Fruit fly (Drosophila melanogaster) whole organism, embryonic: Measurements from ENCODE around the gene CG43085.

Source experiments
- Atf3 ChIP-seq: fragments of 200-800 bp; sonication (Bioruptor generic); optimal IDR thresholded peaks from 3 replicates; lab custom pipeline; 2016; ENCODE audit warnings: missing biosample characterization, missing genetic modification characterization
- B-H1 ChIP-seq: fragments of 200-800 bp; sonication (Bioruptor generic); IDR thresholded peaks from 3 replicates; pipeline ENCODE4 v1.3.6; 2022; ENCODE audit warnings: missing biosample characterization, missing genetic modification characterization
- CG10959 ChIP-seq: fragments of 200-800 bp; sonication (Bioruptor generic); IDR thresholded peaks from 2 replicates; pipeline ENCODE4 v1.3.6; 2022; ENCODE audit warnings: missing biosample characterization, missing genetic modification characterization
- CG11085 ChIP-seq: fragments of 200-800 bp; sonication (Bioruptor generic); IDR thresholded peaks from 2 replicates; pipeline ENCODE4 v1.3.6; 2022; ENCODE audit warnings: missing biosample characterization, missing genetic modification characterization
- CG13894 ChIP-seq: fragments of 200-800 bp; sonication (Bioruptor generic); optimal IDR thresholded peaks from 3 replicates; lab custom pipeline; 2018; ENCODE audit warnings: missing biosample characterization, mild to moderate bottlenecking, missing genetic modification characterization, moderate library complexity
- CG14667 ChIP-seq: fragments of 200-800 bp; sonication (Bioruptor generic); IDR thresholded peaks from 2 replicates; pipeline ENCODE4 v1.3.6; 2022; ENCODE audit warnings: missing biosample characterization, missing genetic modification characterization
- CG14860 ChIP-seq: fragments of 200-800 bp; sonication (Bioruptor generic); IDR thresholded peaks from 3 replicates; pipeline ENCODE4 v1.3.6; 2022; ENCODE audit warnings: missing biosample characterization, missing genetic modification characterization; ENCODE audit not compliant: partially characterized antibody
- CG15601 ChIP-seq: fragments of 200-800 bp; sonication (Bioruptor generic); optimal IDR thresholded peaks from 3 replicates; lab custom pipeline; 2019; ENCODE audit warnings: missing biosample characterization, mild to moderate bottlenecking, missing genetic modification characterization, moderate library complexity
- CG15696 ChIP-seq: fragments of 200-800 bp; sonication (Bioruptor generic); optimal IDR thresholded peaks from 2 replicates; lab custom pipeline; 2019; ENCODE audit warnings: missing biosample characterization, mild to moderate bottlenecking, missing genetic modification characterization, moderate library complexity
- CG17359 ChIP-seq: fragments of 200-800 bp; sonication (Bioruptor generic); optimal IDR thresholded peaks from 3 replicates; lab custom pipeline; 2018; ENCODE audit warnings: missing biosample characterization, mild to moderate bottlenecking, missing genetic modification characterization, moderate library complexity
- CG18011 ChIP-seq: fragments of 200-800 bp; sonication (Bioruptor generic); optimal IDR thresholded peaks from 2 replicates; lab custom pipeline; 2017; ENCODE audit warnings: missing biosample characterization, missing genetic modification characterization, mild to moderate bottlenecking, moderate library complexity, missing genotype
- CG2199 ChIP-seq: fragments of 200-800 bp; sonication (Bioruptor generic); IDR thresholded peaks from 3 replicates; pipeline ENCODE4 v1.3.6; 2022; ENCODE audit warnings: missing biosample characterization, missing genetic modification characterization
- CG30403 ChIP-seq: fragments of 200-800 bp; sonication (Bioruptor generic); optimal IDR thresholded peaks from 3 replicates; lab custom pipeline; 2016; ENCODE audit warnings: missing biosample characterization, missing genetic modification characterization
- CG34224 ChIP-seq: fragments of 200-800 bp; sonication (Bioruptor generic); IDR thresholded peaks from 3 replicates; pipeline ENCODE4 v1.3.6; 2022; ENCODE audit warnings: missing biosample characterization, missing genetic modification characterization; ENCODE audit not compliant: partially characterized antibody
- CG34422 ChIP-seq: fragments of 200-800 bp; sonication (Bioruptor generic); IDR thresholded peaks from 3 replicates; pipeline ENCODE4 v1.3.6; 2022; ENCODE audit warnings: missing biosample characterization, missing genetic modification characterization
- CG4820 ChIP-seq: fragments of 200-800 bp; sonication (Bioruptor generic); optimal IDR thresholded peaks from 3 replicates; lab custom pipeline; 2016; ENCODE audit warnings: missing biosample characterization, missing genetic modification characterization
- CG6254 ChIP-seq: fragments of 200-800 bp; sonication (Bioruptor generic); optimal IDR thresholded peaks from 3 replicates; lab custom pipeline; 2017; ENCODE audit warnings: mild to moderate bottlenecking, missing biosample characterization, missing genetic modification reagents, missing genetic modification characterization
- CG6654 ChIP-seq: fragments of 200-800 bp; sonication (Bioruptor generic); optimal IDR thresholded peaks from 2 replicates; lab custom pipeline; 2017; ENCODE audit warnings: missing biosample characterization, mild to moderate bottlenecking, missing genetic modification characterization
- CG7928 ChIP-seq: fragments of 200-800 bp; sonication (Bioruptor generic); optimal IDR thresholded peaks from 2 replicates; lab custom pipeline; 2017; ENCODE audit warnings: missing biosample characterization, mild to moderate bottlenecking, missing genetic modification characterization
- CG7987 ChIP-seq: fragments of 200-800 bp; sonication (Bioruptor generic); optimal IDR thresholded peaks from 2 replicates; lab custom pipeline; 2018; ENCODE audit warnings: missing biosample characterization, mild to moderate bottlenecking, missing genetic modification characterization, moderate library complexity
- CG8281 ChIP-seq: fragments of 200-800 bp; sonication (Bioruptor generic); optimal IDR thresholded peaks from 2 replicates; lab custom pipeline; 2018; ENCODE audit warnings: missing biosample characterization, mild to moderate bottlenecking, missing genetic modification characterization, moderate library complexity
- CG8944 ChIP-seq: fragments of 200-800 bp; sonication (Bioruptor generic); optimal IDR thresholded peaks from 3 replicates; lab custom pipeline; 2016; ENCODE audit warnings: missing biosample characterization, missing genetic modification characterization
- CG9437 ChIP-seq: fragments of 200-800 bp; sonication (Bioruptor generic); optimal IDR thresholded peaks from 2 replicates; lab custom pipeline; 2018; ENCODE audit warnings: missing biosample characterization, mild to moderate bottlenecking, missing genetic modification characterization
- CG9727 ChIP-seq: fragments of 200-800 bp; sonication (Bioruptor generic); optimal IDR thresholded peaks from 3 replicates; lab custom pipeline; 2017; ENCODE audit warnings: missing biosample characterization, mild to moderate bottlenecking, missing genetic modification characterization
- CG9817 ChIP-seq: fragments of 200-800 bp; sonication (Bioruptor generic); optimal IDR thresholded peaks from 2 replicates; lab custom pipeline; 2018; ENCODE audit warnings: missing biosample characterization, mild to moderate bottlenecking, missing genetic modification characterization, moderate library complexity
- Chrac-16 ChIP-seq: fragments of 200-800 bp; sonication (Bioruptor generic); optimal IDR thresholded peaks from 3 replicates; lab custom pipeline; 2016; ENCODE audit warnings: missing biosample characterization, missing genetic modification characterization
- CrebB ChIP-seq: fragments of 200-800 bp; sonication (Bioruptor generic); optimal IDR thresholded peaks from 3 replicates; lab custom pipeline; 2018; ENCODE audit warnings: missing biosample characterization, mild to moderate bottlenecking, missing genetic modification characterization
- Dip2 ChIP-seq: fragments of 200-800 bp; sonication (Bioruptor generic); IDR thresholded peaks from 2 replicates; pipeline ENCODE4 v1.3.6; 2022; ENCODE audit warnings: missing biosample characterization, missing genetic modification characterization
- Hmx ChIP-seq: fragments of 200-800 bp; sonication (Bioruptor generic); optimal IDR thresholded peaks from 2 replicates; lab custom pipeline; 2016; ENCODE audit warnings: missing biosample characterization, missing genetic modification characterization
- Hr39 ChIP-seq: fragments of >200 bp; optimal IDR thresholded peaks from 2 replicates; lab custom pipeline; 2017
- Jarid2 ChIP-seq: fragments of 200-800 bp; sonication (Bioruptor generic); optimal IDR thresholded peaks from 3 replicates; lab custom pipeline; 2017; ENCODE audit warnings: mild to moderate bottlenecking, missing biosample characterization, missing genetic modification reagents, missing genetic modification characterization
- Kr ChIP-seq: fragments of 200-800 bp; sonication (Bioruptor generic); optimal IDR thresholded peaks from 2 replicates; lab custom pipeline; 2017; ENCODE audit warnings: missing biosample characterization, mild to moderate bottlenecking, missing genetic modification characterization
- Nf-YA ChIP-seq: fragments of 200-800 bp; sonication (Bioruptor generic); IDR thresholded peaks from 2 replicates; pipeline ENCODE4 v1.3.6; 2022; ENCODE audit warnings: missing biosample characterization, missing genetic modification characterization
- Sox102F ChIP-seq: fragments of 200-800 bp; sonication (Bioruptor generic); optimal IDR thresholded peaks from 2 replicates; lab custom pipeline; 2018; ENCODE audit warnings: missing biosample characterization, mild to moderate bottlenecking, missing genetic modification characterization, moderate library complexity
- Sry-δ ChIP-seq: fragments of 200-800 bp; sonication (Bioruptor generic); optimal IDR thresholded peaks from 2 replicates; lab custom pipeline; 2016; ENCODE audit warnings: missing biosample characterization, missing genetic modification characterization
- Tbp ChIP-seq: fragments of >200 bp; optimal IDR thresholded peaks from 2 replicates; lab custom pipeline; 2018; ENCODE audit warnings: missing biosample characterization, missing genetic modification characterization
- bigmax ChIP-seq: fragments of 200-800 bp; sonication (Bioruptor generic); optimal IDR thresholded peaks from 2 replicates; lab custom pipeline; 2018; ENCODE audit warnings: missing biosample characterization, mild to moderate bottlenecking, missing genetic modification characterization
- bsh ChIP-seq, 2 experiments: fragments of 200-800 bp; sonication (Bioruptor generic); optimal IDR thresholded peaks; 2 replicates each; lab custom pipeline; 2017 to 2018; ENCODE audit warnings: mild to moderate bottlenecking in 2 of 2, missing biosample characterization in 2 of 2, missing genetic modification characterization in 2 of 2, moderate library complexity in 1 of 2
- btn ChIP-seq: fragments of 200-800 bp; sonication (Bioruptor generic); optimal IDR thresholded peaks from 2 replicates; lab custom pipeline; 2016; ENCODE audit warnings: missing biosample characterization, missing genetic modification characterization
- chm ChIP-seq: fragments of 200-800 bp; sonication (Bioruptor generic); IDR thresholded peaks from 2 replicates; pipeline ENCODE4 v1.3.6; 2022; ENCODE audit warnings: missing biosample characterization, missing genetic modification characterization
- her ChIP-seq: fragments of 200-800 bp; sonication (Bioruptor generic); optimal IDR thresholded peaks from 2 replicates; lab custom pipeline; 2016; ENCODE audit warnings: missing biosample characterization, missing genetic modification characterization
- insv ChIP-seq, 2 experiments: fragments of 200-800 bp; sonication (Bioruptor generic); optimal IDR thresholded peaks; 3 replicates each; lab custom pipeline; 2016 to 2018; ENCODE audit warnings: missing biosample characterization in 2 of 2, missing genetic modification characterization in 2 of 2
- lmd ChIP-seq: fragments of 200-800 bp; sonication (Bioruptor generic); IDR thresholded peaks from 2 replicates; pipeline ENCODE4 v1.3.6; 2022; ENCODE audit warnings: missing biosample characterization, missing genetic modification characterization
- luna ChIP-seq: fragments of 200-800 bp; sonication (Bioruptor generic); optimal IDR thresholded peaks from 2 replicates; lab custom pipeline; 2016; ENCODE audit warnings: missing biosample characterization, missing genetic modification characterization
- nmo ChIP-seq: fragments of 200-800 bp; sonication (Bioruptor generic); optimal IDR thresholded peaks from 2 replicates; lab custom pipeline; 2018; ENCODE audit warnings: missing biosample characterization, mild to moderate bottlenecking, missing genetic modification characterization, moderate library complexity
- slp2 ChIP-seq: fragments of 200-800 bp; sonication (Bioruptor generic); optimal IDR thresholded peaks from 2 replicates; lab custom pipeline; 2016; ENCODE audit warnings: missing biosample characterization, missing genetic modification characterization
- tll ChIP-seq, 2 experiments: fragments of 200-800 bp in 1 of 2; fragments of >200 bp in 1 of 2; sonication (Bioruptor generic) in 1 of 2; optimal IDR thresholded peaks; 2 replicates each; lab custom pipeline; 2017 to 2019; ENCODE audit warnings: missing biosample characterization in 2 of 2, missing genetic modification characterization in 2 of 2, mild to moderate bottlenecking in 1 of 2, moderate library complexity in 1 of 2
- toy ChIP-seq: fragments of 200-800 bp; sonication (Bioruptor generic); IDR thresholded peaks from 2 replicates; pipeline ENCODE4 v1.3.6; 2022; ENCODE audit warnings: missing biosample characterization, missing genetic modification characterization

CG43085 gene

dm6 chr3L:17658423-17659267, 12.1 kb upstream of the CG43085 start (continued):
- peak; percentile 76 for TF ChIP-seq Nf-YA (GFP tag; lab: Robert Waterston, UW)
- TF ChIP-seq chm (GFP tag; lab: Robert Waterston, UW): peak; percentile 88; the same call in 1 of the 2 replicates
- TF ChIP-seq CrebB (tag; lab: Kevin White, UChicago): peak; percentile 89
- TF ChIP-seq CG2199 (GFP tag; lab: Robert Waterston, UW): peak; percentile 86
- TF ChIP-seq CG18011: peak; percentile 76
- TF ChIP-seq tll (GFP tag; optimal IDR thresholded peaks at IDR 0.05; lab: Kevin White, UChicago): no peak
- TF ChIP-seq Kr (GFP tag; lab: Kevin White, UChicago): no peak
- peak; percentile 75 for TF ChIP-seq CG6254 (GFP tag; lab: Kevin White, UChicago)
- peak; percentile 72 for TF ChIP-seq btn (GFP tag; lab: Kevin White, UChicago)
- TF ChIP-seq CG4820 (GFP tag; lab: Kevin White, UChicago): peak; percentile 69
- TF ChIP-seq her: peak; percentile 93
- TF ChIP-seq CG13894 (tag; lab: Kevin White, UChicago): peak; percentile 86
- peak; percentile 89 for TF ChIP-seq Sox102F (GFP tag; lab: Kevin White, UChicago)
- peak; percentile 84 for TF ChIP-seq slp2
- peak; percentile 65 for TF ChIP-seq bigmax (GFP tag; lab: Kevin White, UChicago)
- peak; percentile 46; the same call in 1 of the 2 replicates for TF ChIP-seq CG10959 (GFP tag; lab: Robert Waterston, UW)
- peak; percentile 84 for TF ChIP-seq Atf3 (GFP tag; lab: Kevin White, UChicago)
- TF ChIP-seq CG9727 (GFP tag; lab: Kevin White, UChicago): peak; percentile 65
- peak; percentile 94 for TF ChIP-seq lmd
- TF ChIP-seq CG17359 (tag; lab: Kevin White, UChicago): peak; percentile 91
- no peak for TF ChIP-seq CG34224
- peak; percentile 70 for TF ChIP-seq CG7928 (GFP tag; lab: Kevin White, UChicago)
- peak; percentile 92 for TF ChIP-seq CG8944
- TF ChIP-seq bsh (GFP tag; optimal IDR thresholded peaks at IDR 0.05; lab: Kevin White, UChicago): peak in 1 of 2 experiments; percentile 91
- TF ChIP-seq B-H1 (GFP tag; lab: Robert Waterston, UW): peak; percentile 87
- peak; percentile 45 for TF ChIP-seq CG9437 (GFP tag; lab: Kevin White, UChicago)
- peak; percentile 69 for TF ChIP-seq nmo (GFP tag; lab: Kevin White, UChicago)
- peak; percentile 57 for TF ChIP-seq Sry-δ
- TF ChIP-seq Tbp (GFP tag; lab: Kevin White, UChicago): no peak
- peak; percentile 80 for TF ChIP-seq CG30403 (GFP tag; lab: Kevin White, UChicago)
- TF ChIP-seq toy (GFP tag; lab: Robert Waterston, UW): peak; percentile 85
- no peak for TF ChIP-seq Hr39
- no peak for TF ChIP-seq CG14860
- peak; percentile 91 for TF ChIP-seq CG14667 (GFP tag; lab: Robert Waterston, UW)
- peak; percentile 50 for TF ChIP-seq CG15696 (tag; lab: Kevin White, UChicago)
- TF ChIP-seq Jarid2 (GFP tag; lab: Kevin White, UChicago): peak; percentile 10
- peak; percentile 91 for TF ChIP-seq luna (GFP tag; lab: Kevin White, UChicago)
- TF ChIP-seq CG15601: peak; percentile 72
- TF ChIP-seq Hmx (GFP tag; lab: Kevin White, UChicago): peak; percentile 64
- TF ChIP-seq CG8281: peak; percentile 36
- TF ChIP-seq Dip2 (GFP tag; lab: Robert Waterston, UW): peak; percentile 32; the same call in 1 of the 2 replicates
- peak; percentile 93 for TF ChIP-seq CG11085 (GFP tag; lab: Robert Waterston, UW)
- peak in 1 of 2 experiments; percentile 4 for TF ChIP-seq insv (GFP tag; optimal IDR thresholded peaks at IDR 0.05; lab: Kevin White, UChicago)
- TF ChIP-seq Chrac-16 (GFP tag; lab: Kevin White, UChicago): peak; percentile 78
- peak; percentile 91 for TF ChIP-seq CG34422
- peak; percentile 42 for TF ChIP-seq CG6654 (GFP tag; lab: Kevin White, UChicago)
- peak; percentile 85 for TF ChIP-seq CG7987 (GFP tag; lab: Kevin White, UChicago)
- peak; percentile 88 for TF ChIP-seq CG9817 (tag; lab: Kevin White, UChicago)
